Worm (Caenorhabditis elegans) whole organism, young adult: ENCODE data around the gene srh-296.

ENCODE experiments used
- F49E8.2 ChIP-seq: sonication (generic microtip); optimal IDR thresholded peaks from 3 replicates; lab custom pipeline; 2017; ENCODE audit warnings: missing genetic modification characterization, mild to moderate bottlenecking, missing compliant biosample characterization, antibody characterized with exemption, moderate library complexity; ENCODE audit not compliant: insufficient read depth
- ama-1 ChIP-seq, 3 experiments: fragments of 150-350 bp in 1 of 3; sonication (generic microtip) in 2 of 3; optimal IDR thresholded peaks; 2 replicates each; lab custom pipeline; 2014 to 2018; ENCODE audit warnings: missing biosample characterization in 2 of 3, missing genetic modification characterization in 2 of 3, missing genetic modification reagents in 2 of 3
- ets-4 ChIP-seq: fragments of 200-800 bp; sonication (Bioruptor generic); optimal IDR thresholded peaks from 2 replicates; lab custom pipeline; 2018; ENCODE audit warnings: mild to moderate bottlenecking, missing genetic modification characterization, missing compliant biosample characterization
- let-607 ChIP-seq, 2 experiments: fragments of 200-800 bp in 1 of 2; sonication (Bioruptor generic) in 1 of 2; sonication (generic microtip) in 1 of 2; optimal IDR thresholded peaks; 2 replicates each; lab custom pipeline; 2016 to 2018; ENCODE audit warnings: mild to moderate bottlenecking in 2 of 2, missing compliant biosample characterization in 2 of 2, missing genetic modification characterization in 2 of 2, moderate library complexity in 2 of 2, missing genotype in 1 of 2

ce11 chrV:17845370-17845967 is 35.3 kb downstream of the srh-296 start:
- TF ChIP-seq ama-1 (optimal IDR thresholded peaks at IDR 0.05; lab: Kevin White, UChicago) (no peak), ama-1 (GFP tag; optimal IDR thresholded peaks at IDR 0.05; lab: Kevin White, UChicago) (peak in 1 of 2 experiments; percentile 40), ets-4 (GFP tag; lab: Kevin White, UChicago) (no peak), let-607 (tag; optimal IDR thresholded peaks at IDR 0.05; lab: Kevin White, UChicago) (no peak), F49E8.2 (tag; lab: Kevin White, UChicago) (no peak)
